Worm (Caenorhabditis elegans): ENCODE measurements around the gene myo-5.

- TF ChIP-seq him-1 (tag; optimal IDR thresholded peaks at IDR 0.05) (no peak), dao-5 (tag; optimal IDR thresholded peaks at IDR 0.05) (no peak)
Observed at ce11 chrV:8072047-8072446, 36.7 kb upstream of the myo-5 start, which contains the start of gene str-144.
